Fruit fly (Drosophila melanogaster) whole organism, pupa: ENCODE measurements around the gene Ubx.

Experiments used
- CG12605 ChIP-seq: fragments of 200-800 bp; sonication (Bioruptor generic); IDR thresholded peaks from 2 replicates; pipeline ENCODE4 v1.3.6; 2022; ENCODE audit warnings: missing biosample characterization, missing genetic modification characterization
- Snoo ChIP-seq: fragments of 200-800 bp; sonication (Bioruptor generic); optimal IDR thresholded peaks from 3 replicates; lab custom pipeline; 2017; ENCODE audit warnings: missing biosample characterization, mild to moderate bottlenecking, missing genetic modification characterization, inconsistent platforms
- gl ChIP-seq: fragments of 200-800 bp; sonication (Bioruptor generic); optimal IDR thresholded peaks from 2 replicates; lab custom pipeline; 2018; ENCODE audit warnings: missing biosample characterization, mild to moderate bottlenecking, missing genetic modification characterization

dm6 chr3R:16750029-16750619, 15.9 kb upstream of the Ubx start:
- TF ChIP-seq Snoo (tag; lab: Kevin White, UChicago) (no peak), gl (tag; lab: Kevin White, UChicago) (no peak), CG12605 (GFP tag; lab: Robert Waterston, UW) (no peak)
